Worm (Caenorhabditis elegans) whole organism, early embryonic: ENCODE measurements around the gene acr-15.

Experiments used
- B0310.2 ChIP-seq: sonication (generic microtip); optimal IDR thresholded peaks from 2 replicates; lab custom pipeline; 2016; ENCODE audit warnings: mild to moderate bottlenecking, missing genetic modification characterization, missing compliant biosample characterization
- F13C5.2 ChIP-seq: sonication (generic microtip); optimal IDR thresholded peaks from 2 replicates; lab custom pipeline; 2017; ENCODE audit warnings: mild to moderate bottlenecking, missing genetic modification characterization, inconsistent platforms, missing compliant biosample characterization
- aly-1 ChIP-seq: sonication (generic microtip); optimal IDR thresholded peaks from 2 replicates; lab custom pipeline; 2016; ENCODE audit warnings: missing genetic modification characterization, missing compliant biosample characterization
- ama-1 ChIP-seq: fragments of 150-350 bp; optimal IDR thresholded peaks from 2 replicates; lab custom pipeline; 2014
- ceh-13 ChIP-seq: fragments of 200-800 bp; sonication (Bioruptor generic); optimal IDR thresholded peaks from 2 replicates; lab custom pipeline; 2018; ENCODE audit warnings: mild to moderate bottlenecking, missing genetic modification characterization, missing compliant biosample characterization
- flt-1 ChIP-seq: fragments of 200-800 bp; sonication (Bioruptor generic); IDR thresholded peaks from 2 replicates; pipeline ENCODE4 v1.3.6; 2022; ENCODE audit warnings: missing genetic modification characterization, missing compliant biosample characterization
- hmg-4 ChIP-seq: fragments of 200-800 bp; sonication (Bioruptor generic); optimal IDR thresholded peaks from 2 replicates; lab custom pipeline; 2018; ENCODE audit warnings: mild to moderate bottlenecking, missing genetic modification characterization, missing compliant biosample characterization
- scrt-1 ChIP-seq: fragments of 200-800 bp; sonication (Bioruptor generic); IDR thresholded peaks from 2 replicates; pipeline ENCODE4 v1.3.6; 2022; ENCODE audit warnings: missing genetic modification characterization, missing compliant biosample characterization
- sea-1 ChIP-seq: fragments of 200-800 bp; sonication (Bioruptor generic); conservative IDR thresholded peaks from 2 replicates; pipeline ENCODE4 v1.3.6; 2022; ENCODE audit warnings: missing genetic modification characterization, missing compliant biosample characterization
- tbx-11 ChIP-seq: fragments of 200-800 bp; sonication (Bioruptor generic); IDR thresholded peaks from 2 replicates; pipeline ENCODE4 v1.3.6; 2022; ENCODE audit warnings: missing genetic modification characterization, missing compliant biosample characterization
- tbx-37 ChIP-seq: fragments of 200-800 bp; sonication (Bioruptor generic); conservative IDR thresholded peaks from 2 replicates; pipeline ENCODE4 v1.3.6; 2022; ENCODE audit warnings: missing genetic modification reagents, missing genetic modification characterization, missing compliant biosample characterization
- tra-4 ChIP-seq: sonication (generic microtip); optimal IDR thresholded peaks from 2 replicates; lab custom pipeline; 2017; ENCODE audit warnings: missing genetic modification characterization, missing compliant biosample characterization

DNA sequence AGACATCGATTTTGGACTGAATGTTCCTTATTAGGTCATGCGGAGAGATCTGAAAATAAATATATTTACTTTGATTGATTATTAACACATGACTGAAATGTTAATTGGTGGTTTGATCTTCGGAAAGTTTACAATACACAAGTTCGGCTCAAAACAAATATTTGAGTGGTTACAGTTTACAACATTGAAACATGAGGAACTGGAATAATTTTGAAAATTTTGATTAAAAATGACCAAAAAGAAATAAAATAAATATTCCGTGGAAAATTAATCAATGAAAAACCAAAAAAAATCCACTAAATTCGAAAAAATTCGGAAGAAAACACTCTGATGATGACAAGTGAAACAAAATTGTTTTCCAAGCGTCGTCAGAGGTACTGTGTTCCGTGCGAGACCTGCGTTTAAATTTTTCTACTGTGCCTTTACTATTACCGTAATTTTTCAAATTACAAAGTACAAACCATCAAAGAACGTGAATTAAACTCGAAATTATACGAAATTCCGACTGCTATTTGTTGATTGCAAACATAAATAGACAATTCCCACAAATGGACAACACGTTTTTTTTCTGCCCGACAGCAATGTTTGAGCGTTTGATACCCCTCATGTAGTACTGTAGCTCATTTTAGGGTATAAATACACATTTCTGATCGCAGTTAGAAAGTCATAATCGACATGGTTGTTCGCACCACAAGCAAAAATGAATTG lies 31.5 kb upstream of the acr-15 start, which contains the start of the genes F45F2.11 and otpl-7:
- no peak for TF ChIP-seq scrt-1 (GFP tag; lab: Robert Waterston, UW)
- TF ChIP-seq hmg-4 (GFP tag; lab: Kevin White, UChicago): no peak
- no peak for TF ChIP-seq tbx-37 (GFP tag; lab: Robert Waterston, UW)
- TF ChIP-seq tra-4 (tag; lab: Kevin White, UChicago): no peak
- no peak for TF ChIP-seq ceh-13 (GFP tag; lab: Kevin White, UChicago)
- TF ChIP-seq B0310.2 (tag; lab: Kevin White, UChicago): no peak
- no peak for TF ChIP-seq flt-1
- no peak for TF ChIP-seq aly-1 (tag; lab: Kevin White, UChicago)
- TF ChIP-seq sea-1 (GFP tag; lab: Robert Waterston, UW): no peak
- no peak for TF ChIP-seq ama-1 (lab: Kevin White, UChicago)
- no peak for TF ChIP-seq F13C5.2 (tag; lab: Kevin White, UChicago)
- no peak for TF ChIP-seq tbx-11 (GFP tag; lab: Robert Waterston, UW)
